Worm (Caenorhabditis elegans) whole organism, L2 larva: ENCODE measurements around the gene clec-136.

ENCODE experiments used
- Y55F3AM.14 ChIP-seq: fragments of 200-800 bp; sonication (Bioruptor generic); optimal IDR thresholded peaks from 2 replicates; lab custom pipeline; 2018; ENCODE audit warnings: mild to moderate bottlenecking, missing genetic modification characterization, missing compliant biosample characterization
- blmp-1 ChIP-seq: sonication (generic microtip); optimal IDR thresholded peaks from 2 replicates; lab custom pipeline; 2017; ENCODE audit warnings: missing genetic modification characterization, mild to moderate bottlenecking, missing compliant biosample characterization, antibody characterized with exemption, moderate library complexity; ENCODE audit not compliant: insufficient read depth
- ceh-16 ChIP-seq: fragments of 150-350 bp; optimal IDR thresholded peaks from 2 replicates; lab custom pipeline; 2014; ENCODE audit warnings: missing biosample characterization, missing genetic modification characterization
- ceh-82 ChIP-seq: fragments of 150-350 bp; optimal IDR thresholded peaks from 2 replicates; lab custom pipeline; 2014; ENCODE audit warnings: missing biosample characterization, missing genetic modification characterization
- elt-1 ChIP-seq: fragments of 150-350 bp; optimal IDR thresholded peaks from 2 replicates; lab custom pipeline; 2014; ENCODE audit warnings: missing biosample characterization, missing genetic modification characterization
- lin-11 ChIP-seq: fragments of 150-350 bp; sonication (generic microtip); optimal IDR thresholded peaks from 2 replicates; lab custom pipeline; 2014; ENCODE audit warnings: missing biosample characterization, missing genetic modification characterization, inconsistent platforms, mixed read lengths
- lin-13 ChIP-seq: fragments of 150-350 bp; optimal IDR thresholded peaks from 2 replicates; lab custom pipeline; 2014; ENCODE audit warnings: missing biosample characterization, missing genetic modification reagents, missing genetic modification characterization
- mbf-1 ChIP-seq: sonication (generic microtip); optimal IDR thresholded peaks from 2 replicates; lab custom pipeline; 2017; ENCODE audit warnings: missing biosample characterization, missing genetic modification characterization
- mdl-1 ChIP-seq, 2 experiments: fragments of 150-350 bp in 1 of 2; sonication (generic microtip) in 1 of 2; optimal IDR thresholded peaks; 2 replicates each; lab custom pipeline; 2017; ENCODE audit warnings: missing biosample characterization in 2 of 2, missing genetic modification characterization in 2 of 2
- nhr-10 ChIP-seq: sonication (generic microtip); optimal IDR thresholded peaks from 2 replicates; lab custom pipeline; 2017; ENCODE audit warnings: missing biosample characterization, missing genetic modification characterization
- nhr-11 ChIP-seq: fragments of 150-350 bp; optimal IDR thresholded peaks from 2 replicates; lab custom pipeline; 2014; ENCODE audit warnings: missing biosample characterization, missing genetic modification characterization
- nhr-12 ChIP-seq: fragments of 150-350 bp; optimal IDR thresholded peaks from 2 replicates; lab custom pipeline; 2014; ENCODE audit warnings: missing biosample characterization, missing genetic modification characterization
- nhr-129 ChIP-seq: fragments of 150-350 bp; optimal IDR thresholded peaks from 2 replicates; lab custom pipeline; 2014; ENCODE audit warnings: missing biosample characterization, missing genetic modification characterization
- nhr-21 ChIP-seq: fragments of 150-350 bp; optimal IDR thresholded peaks from 2 replicates; lab custom pipeline; 2014; ENCODE audit warnings: missing biosample characterization, missing genetic modification characterization
- nhr-6 ChIP-seq: fragments of 150-350 bp; optimal IDR thresholded peaks from 2 replicates; lab custom pipeline; 2014; ENCODE audit warnings: missing biosample characterization, missing genetic modification characterization
- peb-1 ChIP-seq: fragments of 150-350 bp; optimal IDR thresholded peaks from 2 replicates; lab custom pipeline; 2014; ENCODE audit warnings: missing biosample characterization, missing genetic modification characterization
- sma-3 ChIP-seq: sonication (generic microtip); optimal IDR thresholded peaks from 2 replicates; lab custom pipeline; 2016; ENCODE audit warnings: missing genetic modification reagents, missing genetic modification characterization, missing compliant biosample characterization
- sma-9 ChIP-seq, 2 experiments: fragments of 150-350 bp in 1 of 2; sonication (generic microtip) in 1 of 2; optimal IDR thresholded peaks; 2 replicates each; lab custom pipeline; 2014 to 2016; ENCODE audit warnings: missing genetic modification characterization in 2 of 2, mild to moderate bottlenecking in 1 of 2, missing biosample characterization in 1 of 2, missing compliant biosample characterization in 1 of 2, missing genetic modification reagents in 1 of 2, moderate library complexity in 1 of 2
- unc-39 ChIP-seq: fragments of 150-350 bp; optimal IDR thresholded peaks from 2 replicates; lab custom pipeline; 2014; ENCODE audit warnings: missing biosample characterization, missing genetic modification characterization

Gene clec-136

DNA sequence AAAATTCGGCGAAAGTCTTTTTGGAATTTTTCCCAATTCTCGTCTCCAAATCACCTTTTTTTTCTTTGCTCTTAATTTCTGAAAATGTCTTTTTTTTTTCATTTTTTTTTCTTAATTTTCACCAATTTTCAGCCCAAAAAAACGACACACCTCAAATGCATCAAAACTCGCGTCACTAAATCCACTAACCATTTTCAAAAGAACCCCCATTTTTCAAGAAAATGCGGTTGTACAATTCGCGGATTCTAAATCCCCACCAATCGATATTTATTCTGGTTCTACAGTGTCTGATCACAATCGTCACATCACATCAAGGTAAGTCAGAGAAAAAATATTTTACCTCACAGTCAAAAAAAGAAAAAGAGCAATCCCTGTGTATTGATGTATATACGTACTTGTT lies 44.5 kb downstream of the clec-136 start, which contains the start of gene vab-1:
Gene vab-1 (plus strand): TSS at position 133 of the 400 bp plus-strand sequence.
- TF ChIP-seq unc-39 (tag; lab: Kevin White, UChicago) (no peak), Y55F3AM.14 (GFP tag; lab: Kevin White, UChicago) (no peak), lin-13 (GFP tag; lab: Kevin White, UChicago) (no peak), nhr-129 (tag; lab: Kevin White, UChicago) (no peak), blmp-1 (no peak), nhr-10 (no peak), lin-11 (tag; lab: Kevin White, UChicago) (no peak), nhr-6 (no peak), mbf-1 (tag; lab: Kevin White, UChicago) (no peak), sma-9 (GFP tag; optimal IDR thresholded peaks at IDR 0.05; lab: Kevin White, UChicago) (no peak), sma-9 (tag; optimal IDR thresholded peaks at IDR 0.05; lab: Kevin White, UChicago) (no peak), sma-3 (GFP tag; lab: Kevin White, UChicago) (no peak), nhr-12 (tag; lab: Kevin White, UChicago) (no peak)
- TF ChIP-seq, all 48 proteins: peak for 0

DNA sequence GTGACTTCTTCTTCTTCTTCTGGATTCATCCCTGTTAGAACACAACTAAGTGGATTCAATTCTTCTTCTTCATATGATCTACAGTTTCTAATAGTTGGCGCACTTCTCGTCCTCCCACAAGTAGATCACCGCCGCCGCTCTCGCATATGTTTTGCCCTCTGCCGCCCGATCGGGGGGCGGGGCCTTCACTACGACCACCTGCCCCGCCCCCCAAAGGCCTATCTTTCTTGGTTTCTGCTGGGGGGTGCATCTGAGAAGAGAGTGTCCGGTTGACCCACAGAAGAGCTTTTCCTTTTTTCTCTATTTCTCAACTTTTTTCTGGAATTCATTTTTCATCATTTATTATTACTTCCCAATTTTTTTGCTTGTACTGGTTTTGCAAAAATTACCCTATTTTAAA lies 45.2 kb downstream of the clec-136 start:
- no peak for TF ChIP-seq ceh-82 (tag; lab: Kevin White, UChicago)
- TF ChIP-seq nhr-11 (tag; lab: Kevin White, UChicago), result no peak
- no peak for TF ChIP-seq ceh-16
- TF ChIP-seq unc-39 (tag; lab: Kevin White, UChicago), result no peak
- no peak for TF ChIP-seq nhr-21 (tag; lab: Kevin White, UChicago)
- no peak for TF ChIP-seq elt-1 (tag; lab: Kevin White, UChicago)

DNA sequence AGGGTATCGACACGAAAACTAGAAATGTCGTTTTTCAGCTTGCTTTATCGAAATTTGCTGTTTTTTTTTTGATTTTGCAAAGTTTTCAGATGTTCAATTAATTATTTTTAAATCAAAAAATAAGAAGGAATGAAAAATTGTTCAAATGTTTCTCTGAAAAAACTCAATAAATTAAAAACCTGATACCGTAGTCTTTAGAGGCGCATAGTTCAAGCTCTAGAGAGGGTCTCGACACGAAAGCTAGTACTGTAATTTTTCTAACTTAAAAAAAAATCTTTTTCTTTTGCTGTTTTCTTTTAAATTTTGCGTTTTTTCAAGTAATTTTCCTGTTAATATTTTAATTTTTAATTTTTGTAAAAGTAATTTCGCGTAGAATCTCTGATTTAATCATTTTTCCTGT lies 50.1 kb downstream of the clec-136 start:
- TF ChIP-seq mdl-1 (tag; optimal IDR thresholded peaks at IDR 0.05; lab: Kevin White, UChicago) (no peak), peb-1 (tag; lab: Kevin White, UChicago) (no peak), mbf-1 (tag; lab: Kevin White, UChicago) (no peak)
